Fruit fly (Drosophila melanogaster) whole organism, embryonic: ENCODE data around the gene CIA30.

Source experiments
- Antp ChIP-seq: fragments of 200-800 bp; sonication (Bioruptor generic); optimal IDR thresholded peaks from 3 replicates; lab custom pipeline; 2016; ENCODE audit warnings: missing biosample characterization, missing genetic modification characterization
- Awh ChIP-seq: fragments of 200-800 bp; sonication (Bioruptor generic); IDR thresholded peaks from 2 replicates; pipeline ENCODE4, ENCODE4 v1.3.6; 2022; ENCODE audit warnings: missing biosample characterization, missing genetic modification characterization
- C15 ChIP-seq: fragments of 200-800 bp; sonication (Bioruptor generic); IDR thresholded peaks from 3 replicates; pipeline ENCODE4 v1.3.6; 2022; ENCODE audit warnings: missing biosample characterization, missing genetic modification characterization
- CG10321 ChIP-seq: fragments of 200-800 bp; sonication (Bioruptor generic); IDR thresholded peaks from 2 replicates; pipeline ENCODE4 v1.3.6; 2022; ENCODE audit warnings: missing biosample characterization, missing genetic modification characterization
- CG11695 ChIP-seq: fragments of 200-800 bp; sonication (Bioruptor generic); IDR thresholded peaks from 3 replicates; pipeline ENCODE4 v1.3.6; 2022; ENCODE audit warnings: missing biosample characterization, missing genetic modification characterization
- CG12769 ChIP-seq: fragments of 200-800 bp; sonication (Bioruptor generic); optimal IDR thresholded peaks from 2 replicates; lab custom pipeline; 2019; ENCODE audit warnings: missing biosample characterization, mild to moderate bottlenecking, missing genetic modification characterization, moderate library complexity
- CG14441 ChIP-seq: fragments of 200-800 bp; sonication (Bioruptor generic); IDR thresholded peaks from 2 replicates; pipeline ENCODE4 v1.3.6; 2022; ENCODE audit warnings: missing biosample characterization, missing genetic modification characterization
- CG15011 ChIP-seq: fragments of 200-800 bp; sonication (Bioruptor generic); optimal IDR thresholded peaks from 3 replicates; lab custom pipeline; 2018; ENCODE audit warnings: missing biosample characterization, mild to moderate bottlenecking, missing genetic modification characterization
- CG15601 ChIP-seq: fragments of 200-800 bp; sonication (Bioruptor generic); optimal IDR thresholded peaks from 3 replicates; lab custom pipeline; 2019; ENCODE audit warnings: missing biosample characterization, mild to moderate bottlenecking, missing genetic modification characterization, moderate library complexity
- CG17912 ChIP-seq: fragments of 200-800 bp; sonication (Bioruptor generic); optimal IDR thresholded peaks from 2 replicates; lab custom pipeline; 2018; ENCODE audit warnings: missing biosample characterization, mild to moderate bottlenecking, missing genetic modification characterization
- CG1832 ChIP-seq: fragments of 200-800 bp; sonication (Bioruptor generic); optimal IDR thresholded peaks from 2 replicates; lab custom pipeline; 2017; ENCODE audit warnings: missing biosample characterization, mild to moderate bottlenecking, missing genetic modification characterization, inconsistent platforms
- CG18619 ChIP-seq: fragments of 200-800 bp; sonication (Bioruptor generic); optimal IDR thresholded peaks from 3 replicates; lab custom pipeline; 2017; ENCODE audit warnings: missing biosample characterization, mild to moderate bottlenecking, missing genetic modification characterization
- CG18764 ChIP-seq: fragments of 200-800 bp; sonication (Bioruptor generic); optimal IDR thresholded peaks from 3 replicates; lab custom pipeline; 2016; ENCODE audit warnings: missing biosample characterization, missing genetic modification characterization
- CG31224 ChIP-seq: fragments of 200-800 bp; sonication (Bioruptor generic); IDR thresholded peaks from 2 replicates; pipeline ENCODE4 v1.3.6; 2022; ENCODE audit warnings: missing biosample characterization, missing genetic modification characterization
- CG32767 ChIP-seq: fragments of 200-800 bp; sonication (Bioruptor generic); IDR thresholded peaks from 2 replicates; pipeline ENCODE4 v1.3.6; 2022; ENCODE audit warnings: missing biosample characterization, missing genetic modification characterization
- CG32772 ChIP-seq: fragments of 200-800 bp; sonication (Bioruptor generic); IDR thresholded peaks from 2 replicates; pipeline ENCODE4 v1.3.6; 2022; ENCODE audit warnings: missing biosample characterization, missing genetic modification characterization
- CG4360 ChIP-seq: fragments of 200-800 bp; sonication (Bioruptor generic); IDR thresholded peaks from 2 replicates; pipeline ENCODE4 v1.3.6; 2022; ENCODE audit warnings: missing biosample characterization, missing genetic modification characterization
- CG6254 ChIP-seq: fragments of 200-800 bp; sonication (Bioruptor generic); optimal IDR thresholded peaks from 3 replicates; lab custom pipeline; 2017; ENCODE audit warnings: mild to moderate bottlenecking, missing biosample characterization, missing genetic modification reagents, missing genetic modification characterization
- CG7745 ChIP-seq: fragments of 200-800 bp; sonication (Bioruptor generic); optimal IDR thresholded peaks from 2 replicates; lab custom pipeline; 2018; ENCODE audit warnings: missing biosample characterization, mild to moderate bottlenecking, missing genetic modification characterization, moderate library complexity
- CG8281 ChIP-seq: fragments of 200-800 bp; sonication (Bioruptor generic); optimal IDR thresholded peaks from 2 replicates; lab custom pipeline; 2018; ENCODE audit warnings: missing biosample characterization, mild to moderate bottlenecking, missing genetic modification characterization, moderate library complexity
- CG8359 ChIP-seq: fragments of 200-800 bp; sonication (Bioruptor generic); optimal IDR thresholded peaks from 2 replicates; lab custom pipeline; 2017; ENCODE audit warnings: missing biosample characterization, mild to moderate bottlenecking, missing genetic modification characterization, borderline replicate concordance
- CG8924 ChIP-seq: fragments of 200-800 bp; optimal IDR thresholded peaks from 3 replicates; lab custom pipeline; 2019; ENCODE audit warnings: missing biosample characterization, mild to moderate bottlenecking, missing genetic modification characterization, moderate library complexity
- CG9817 ChIP-seq: fragments of 200-800 bp; sonication (Bioruptor generic); optimal IDR thresholded peaks from 2 replicates; lab custom pipeline; 2018; ENCODE audit warnings: missing biosample characterization, mild to moderate bottlenecking, missing genetic modification characterization, moderate library complexity
- D ChIP-seq, 2 experiments: fragments of 200-800 bp in 1 of 2; fragments of >200 bp in 1 of 2; sonication (Bioruptor generic) in 1 of 2; optimal IDR thresholded peaks; 2 replicates in 1 of 2; 3 replicates in 1 of 2; lab custom pipeline; 2017; ENCODE audit warnings: mild to moderate bottlenecking in 1 of 2, missing biosample characterization in 1 of 2, missing genetic modification characterization in 1 of 2, missing genetic modification reagents in 1 of 2
- Doc2 ChIP-seq: fragments of 200-800 bp; sonication (Bioruptor generic); IDR thresholded peaks from 2 replicates; pipeline ENCODE4 v1.3.6; 2022; ENCODE audit warnings: missing biosample characterization, missing genetic modification characterization
- Fer1 ChIP-seq: fragments of 200-800 bp; sonication (Bioruptor generic); optimal IDR thresholded peaks from 2 replicates; lab custom pipeline; 2017; ENCODE audit warnings: missing biosample characterization, mild to moderate bottlenecking, missing genetic modification characterization
- Hr39 ChIP-seq: fragments of >200 bp; optimal IDR thresholded peaks from 2 replicates; lab custom pipeline; 2017
- NFAT ChIP-seq: fragments of 200-800 bp; sonication (Bioruptor generic); IDR thresholded peaks from 2 replicates; pipeline ENCODE4 v1.3.6; 2022; ENCODE audit warnings: missing biosample characterization, missing genetic modification characterization
- Pdp1 ChIP-seq, 2 experiments: fragments of 200-800 bp; sonication (Bioruptor generic); optimal IDR thresholded peaks; 3 replicates each; lab custom pipeline; 2016; ENCODE audit warnings: missing biosample characterization in 2 of 2, missing genetic modification characterization in 2 of 2, mild to moderate bottlenecking in 1 of 2, moderate library complexity in 1 of 2
- Poxn ChIP-seq: fragments of 200-800 bp; sonication (Bioruptor generic); IDR thresholded peaks from 2 replicates; pipeline ENCODE4 v1.3.6; 2022; ENCODE audit warnings: missing biosample characterization, missing genetic modification characterization
- Sox100B ChIP-seq: fragments of 200-800 bp; sonication (Bioruptor generic); optimal IDR thresholded peaks from 3 replicates; lab custom pipeline; 2018; ENCODE audit warnings: missing biosample characterization, mild to moderate bottlenecking, missing genetic modification characterization
- YL-1 ChIP-seq: fragments of 200-800 bp; sonication (Bioruptor generic); optimal IDR thresholded peaks from 3 replicates; lab custom pipeline; 2017; ENCODE audit warnings: missing biosample characterization, mild to moderate bottlenecking, missing genetic modification characterization
- bigmax ChIP-seq: fragments of 200-800 bp; sonication (Bioruptor generic); optimal IDR thresholded peaks from 2 replicates; lab custom pipeline; 2018; ENCODE audit warnings: missing biosample characterization, mild to moderate bottlenecking, missing genetic modification characterization
- cad ChIP-seq: fragments of >200 bp; optimal IDR thresholded peaks from 2 replicates; lab custom pipeline; 2017; ENCODE audit warnings: missing biosample characterization, missing genetic modification characterization
- ci ChIP-seq: fragments of 200-800 bp; sonication (Bioruptor generic); IDR thresholded peaks from 3 replicates; pipeline ENCODE4 v1.3.6; 2022; ENCODE audit warnings: missing biosample characterization, missing genetic modification characterization
- exex ChIP-seq: fragments of 200-800 bp; sonication (Bioruptor generic); optimal IDR thresholded peaks from 4 replicates; lab custom pipeline; 2018; ENCODE audit warnings: missing biosample characterization, mild to moderate bottlenecking, missing genetic modification characterization, moderate library complexity
- gem ChIP-seq: fragments of 200-800 bp; sonication (Bioruptor generic); optimal IDR thresholded peaks from 2 replicates; lab custom pipeline; 2019; ENCODE audit warnings: missing biosample characterization, mild to moderate bottlenecking, missing genetic modification characterization, moderate library complexity
- lab ChIP-seq: fragments of 200-800 bp; sonication (Bioruptor generic); optimal IDR thresholded peaks from 3 replicates; lab custom pipeline; 2017; ENCODE audit warnings: missing biosample characterization, missing genetic modification characterization, mild to moderate bottlenecking, moderate library complexity, missing genetic modification reagents
- mam ChIP-seq: fragments of 200-800 bp; sonication (Bioruptor generic); optimal IDR thresholded peaks from 3 replicates; lab custom pipeline; 2016; ENCODE audit warnings: missing biosample characterization, missing genetic modification characterization
- pros ChIP-seq: fragments of 200-800 bp; sonication (Bioruptor generic); optimal IDR thresholded peaks from 3 replicates; lab custom pipeline; 2019; ENCODE audit warnings: missing biosample characterization, mild to moderate bottlenecking, missing genetic modification characterization, moderate library complexity
- scrt ChIP-seq: fragments of 200-800 bp; sonication (Bioruptor generic); optimal IDR thresholded peaks from 2 replicates; lab custom pipeline; 2018; ENCODE audit warnings: missing biosample characterization, mild to moderate bottlenecking, missing genetic modification characterization, moderate library complexity
- sd ChIP-seq: fragments of 200-800 bp; sonication (Bioruptor generic); optimal IDR thresholded peaks from 3 replicates; lab custom pipeline; 2018; ENCODE audit warnings: missing biosample characterization, mild to moderate bottlenecking, missing genetic modification characterization, moderate library complexity
- slbo ChIP-seq: fragments of 200-800 bp; sonication (Bioruptor generic); IDR thresholded peaks from 2 replicates; pipeline ENCODE4 v1.3.6; 2022; ENCODE audit warnings: missing biosample characterization, missing genetic modification characterization
- sna ChIP-seq: fragments of 200-800 bp; sonication (Bioruptor generic); IDR thresholded peaks from 2 replicates; pipeline ENCODE4 v1.3.6; 2022; ENCODE audit warnings: missing biosample characterization, missing genetic modification characterization; ENCODE audit not compliant: partially characterized antibody
- sob ChIP-seq: fragments of 200-800 bp; sonication (Bioruptor generic); IDR thresholded peaks from 2 replicates; pipeline ENCODE4 v1.3.6; 2022; ENCODE audit warnings: missing biosample characterization, missing genetic modification characterization
- unc-4 ChIP-seq: fragments of 200-800 bp; sonication (Bioruptor generic); IDR thresholded peaks from 2 replicates; pipeline ENCODE4 v1.3.6; 2022; ENCODE audit warnings: missing biosample characterization, missing genetic modification characterization; ENCODE audit not compliant: partially characterized antibody

The CIA30 gene

dm6 chr3R:29781874-29782273 lies 45.1 kb downstream of the CIA30 start (continued):
- TF ChIP-seq sna (GFP tag; lab: Robert Waterston, UW): no peak
- peak; percentile 10 for TF ChIP-seq sd (tag; lab: Kevin White, UChicago)
- no peak for TF ChIP-seq CG9817 (tag; lab: Kevin White, UChicago)
- TF ChIP-seq Doc2 (GFP tag; lab: Robert Waterston, UW): no peak
- TF ChIP-seq CG1832 (GFP tag; lab: Kevin White, UChicago): no peak
- no peak for TF ChIP-seq YL-1 (GFP tag; lab: Kevin White, UChicago)
- TF ChIP-seq CG32772: peak; percentile 20; the same call in 1 of the 2 replicates
- no peak for TF ChIP-seq CG18619 (GFP tag; lab: Kevin White, UChicago)
- no peak for TF ChIP-seq CG18764
- 0 out of 2 replicates have a peak, but pooled peaks have one; percentile 11 for TF ChIP-seq NFAT
- TF ChIP-seq mam: no peak
- TF ChIP-seq sob (GFP tag; lab: Robert Waterston, UW): 0 out of 2 replicates have a peak, but pooled peaks have one; percentile 8
- no peak; the same call in 1 of the 2 replicates for TF ChIP-seq CG14441
- no peak for TF ChIP-seq CG11695 (GFP tag; lab: Robert Waterston, UW)
- TF ChIP-seq CG8281: peak; percentile 72
- no peak for TF ChIP-seq slbo (GFP tag; lab: Robert Waterston, UW)
- TF ChIP-seq CG7745: no peak
- TF ChIP-seq CG31224 (GFP tag; lab: Robert Waterston, UW): no peak
- no peak for TF ChIP-seq Poxn (GFP tag; lab: Robert Waterston, UW)
- TF ChIP-seq CG15601 (tag; lab: Kevin White, UChicago): peak; percentile 91
- TF ChIP-seq CG15011 (GFP tag; lab: Kevin White, UChicago): no peak
- TF ChIP-seq pros (GFP tag; lab: Kevin White, UChicago): peak; percentile 3
- no peak for TF ChIP-seq gem (tag; lab: Kevin White, UChicago)
- peak in 1 of 2 experiments; percentile 94 for TF ChIP-seq Pdp1 (GFP tag; optimal IDR thresholded peaks at IDR 0.05; lab: Kevin White, UChicago)
- no peak for TF ChIP-seq cad
- peak; percentile 2 for TF ChIP-seq Sox100B
- TF ChIP-seq lab (GFP tag; lab: Kevin White, UChicago): peak; percentile 0
- TF ChIP-seq Antp (GFP tag; lab: Kevin White, UChicago): no peak
- TF ChIP-seq CG10321: no peak
- no peak for TF ChIP-seq D (optimal IDR thresholded peaks at IDR 0.05; lab: Kevin White, UChicago)
- TF ChIP-seq D (GFP tag; optimal IDR thresholded peaks at IDR 0.05; lab: Kevin White, UChicago): no peak
- TF ChIP-seq CG6254 (GFP tag; lab: Kevin White, UChicago): peak; percentile 44
- no peak for TF ChIP-seq unc-4 (GFP tag; lab: Robert Waterston, UW)
- no peak for TF ChIP-seq Hr39 (lab: Kevin White, UChicago)
- TF ChIP-seq CG8924 (tag; lab: Kevin White, UChicago): no peak
- no peak for TF ChIP-seq CG17912 (GFP tag; lab: Kevin White, UChicago)
- TF ChIP-seq scrt: no peak
- TF ChIP-seq CG32767 (GFP tag; lab: Robert Waterston, UW): no peak
- TF ChIP-seq CG8359: no peak
- TF ChIP-seq ci (GFP tag; lab: Robert Waterston, UW): 0 out of 3 replicates have a peak, but pooled peaks have one; percentile 40
- no peak for TF ChIP-seq CG4360 (GFP tag; lab: Robert Waterston, UW)
- TF ChIP-seq exex (tag; lab: Kevin White, UChicago): peak; percentile 65
- no peak for TF ChIP-seq C15 (GFP tag; lab: Robert Waterston, UW)
- TF ChIP-seq Fer1: no peak
- peak; percentile 80 for TF ChIP-seq CG12769 (tag; lab: Kevin White, UChicago)
- TF ChIP-seq Awh (GFP tag; lab: Robert Waterston, UW): no peak
- TF ChIP-seq bigmax (GFP tag; lab: Kevin White, UChicago): no peak
